In the genomic region with DNA sequence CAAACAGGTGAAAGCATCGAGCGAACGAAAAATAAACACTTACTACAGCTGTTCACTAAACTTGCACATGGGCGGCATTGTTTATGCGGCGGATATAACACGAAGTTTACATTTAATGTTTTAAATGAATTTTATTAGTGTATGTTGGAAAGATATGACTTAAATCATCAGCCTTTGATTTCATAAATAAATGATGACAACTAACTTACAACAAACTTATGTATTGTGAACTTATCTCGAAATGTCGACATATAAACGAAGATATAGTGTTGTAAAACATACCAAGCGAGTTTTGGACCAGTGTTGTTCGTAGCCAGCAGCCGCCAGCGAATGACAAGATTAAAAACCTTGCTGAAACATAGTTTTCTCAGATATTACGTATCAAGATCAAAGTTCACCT, we compare ENCODE assay signal across 1 fruit fly cellular context.
TF ChIP-seq lines count a peak whose summit lies in the region.

Gene CG11309 (minus strand): TSS at position 259 of the 400 bp plus-strand sequence.
Gene CG7632 (plus strand): TSS at position 298 of the 400 bp plus-strand sequence.

TF ChIP-seq in whole organism, embryonic, 481 proteins besides CTCF, POLR2A, EP300 and RAD21 (continued from another document):
- peak; percentile 65 to 100 for TF ChIP-seq eve (GFP tag; optimal IDR thresholded peaks at IDR 0.05; lab: Kevin White, UChicago)
- TF ChIP-seq CG3847 (GFP tag; IDR thresholded peaks at IDR 0.05; lab: Robert Waterston, UW) = peak; percentile 97
- TF ChIP-seq CG2120 (GFP tag; optimal IDR thresholded peaks at IDR 0.05; lab: Kevin White, UChicago) = peak; percentile 99
- TF ChIP-seq gro (GFP tag; optimal IDR thresholded peaks at IDR 0.05; lab: Kevin White, UChicago) = peak; percentile 99
- TF ChIP-seq gfzf (GFP tag; optimal IDR thresholded peaks at IDR 0.05; lab: Kevin White, UChicago) = peak; percentile 40
- TF ChIP-seq CG15269 (tag; optimal IDR thresholded peaks at IDR 0.05; lab: Kevin White, UChicago) = peak; percentile 99
- peak; percentile 98 for TF ChIP-seq wek (GFP tag; optimal IDR thresholded peaks at IDR 0.05; lab: Kevin White, UChicago)
- peak; percentile 100 for TF ChIP-seq CG12659 (GFP tag; optimal IDR thresholded peaks at IDR 0.05; lab: Kevin White, UChicago)
- TF ChIP-seq Doc2 (GFP tag; IDR thresholded peaks at IDR 0.05; lab: Robert Waterston, UW) = peak; percentile 80
- peak; percentile 96 for TF ChIP-seq lmd (GFP tag; IDR thresholded peaks at IDR 0.05; lab: Robert Waterston, UW)
